In the genomic region with DNA sequence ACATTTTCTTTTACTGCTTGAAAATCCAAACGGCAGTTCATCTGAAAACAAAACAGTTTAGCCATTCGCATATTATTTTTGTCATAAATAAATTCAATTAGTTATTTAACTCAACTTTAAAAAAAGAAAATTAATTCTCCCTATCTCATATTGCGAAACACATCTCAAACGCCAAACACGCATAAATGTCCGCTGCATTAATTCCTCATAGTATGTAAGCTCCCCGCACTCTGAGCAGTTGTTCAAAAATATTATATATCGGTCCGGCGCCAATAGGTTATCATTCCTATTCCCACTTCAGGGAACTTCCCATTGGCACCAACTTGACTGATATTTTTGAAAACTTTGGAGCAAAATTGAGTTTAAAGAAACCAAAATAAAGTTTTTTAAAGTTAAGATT, we compare ENCODE assay signal across 4 worm cellular contexts.
TF ChIP-seq lines count a peak whose summit lies in the region.

No protein-coding gene starts in this region.

TF ChIP-seq in whole organism, L1 larva, 84 proteins besides CTCF, POLR2A, EP300 and RAD21 (continued from another document and continues in another):
- TF ChIP-seq C16A3.4 (tag; optimal IDR thresholded peaks at IDR 0.05; lab: Kevin White, UChicago) (no peak), ztf-11 (tag; optimal IDR thresholded peaks at IDR 0.05; lab: Kevin White, UChicago) (no peak), unc-62 (GFP tag; optimal IDR thresholded peaks at IDR 0.05; lab: Kevin White, UChicago) (no peak), egl-13 (tag; optimal IDR thresholded peaks at IDR 0.05; lab: Kevin White, UChicago) (peak; percentile 90), alr-1 (tag; optimal IDR thresholded peaks at IDR 0.05; lab: Kevin White, UChicago; ENCODE audit: borderline replicate concordance) (no peak), hlh-17 (GFP tag; optimal IDR thresholded peaks at IDR 0.05; lab: Kevin White, UChicago; ENCODE audit: borderline replicate concordance) (no peak), ces-1 (GFP tag; optimal IDR thresholded peaks at IDR 0.05; lab: Kevin White, UChicago) (no peak), isw-1 (GFP tag; IDR thresholded peaks at IDR 0.05; lab: Robert Waterston, UW) (no peak), fkh-8 (tag; optimal IDR thresholded peaks at IDR 0.05; lab: Kevin White, UChicago) (peak; percentile 61), nhr-90 (tag; optimal IDR thresholded peaks at IDR 0.05; lab: Kevin White, UChicago; ENCODE audit: poor library complexity) (no peak), elt-2 (tag; optimal IDR thresholded peaks at IDR 0.05; lab: Kevin White, UChicago) (no peak), ceh-63 (GFP tag; optimal IDR thresholded peaks at IDR 0.05; lab: Kevin White, UChicago) (no peak), snu-23 (GFP tag; optimal IDR thresholded peaks at IDR 0.05; lab: Kevin White, UChicago) (peak; percentile 29), mab-9 (GFP tag; IDR thresholded peaks at IDR 0.05; lab: Robert Waterston, UW) (no peak), hlh-4 (tag; optimal IDR thresholded peaks at IDR 0.05; lab: Kevin White, UChicago) (no peak), efl-3 (GFP tag; optimal IDR thresholded peaks at IDR 0.05; lab: Kevin White, UChicago) (no peak), ceh-88 (GFP tag; IDR thresholded peaks at IDR 0.05; lab: Robert Waterston, UW) (no peak), nhr-77 (tag; optimal IDR thresholded peaks at IDR 0.05; lab: Kevin White, UChicago) (no peak), pqm-1 (tag; optimal IDR thresholded peaks at IDR 0.05; lab: Kevin White, UChicago) (no peak), skn-1 (tag; optimal IDR thresholded peaks at IDR 0.05; lab: Kevin White, UChicago) (peak; percentile 36), nhr-47 (tag; optimal IDR thresholded peaks at IDR 0.05; lab: Kevin White, UChicago) (peak; percentile 76), irx-1 (tag; optimal IDR thresholded peaks at IDR 0.05; lab: Kevin White, UChicago) (no peak), tbx-2 (tag; optimal IDR thresholded peaks at IDR 0.05; lab: Kevin White, UChicago) (peak; percentile 29), hpl-2 (GFP tag; optimal IDR thresholded peaks at IDR 0.05; lab: Kevin White, UChicago) (no peak), nhr-237 (tag; optimal IDR thresholded peaks at IDR 0.05; lab: Kevin White, UChicago) (no peak), mef-2 (tag; optimal IDR thresholded peaks at IDR 0.05; lab: Kevin White, UChicago) (no peak), nhr-19 (GFP tag; conservative IDR thresholded peaks at IDR 0.05; lab: Robert Waterston, UW) (peak; percentile 20), unc-86 (tag; optimal IDR thresholded peaks at IDR 0.05; lab: Kevin White, UChicago) (peak; percentile 42), sox-4 (tag; optimal IDR thresholded peaks at IDR 0.05; lab: Kevin White, UChicago) (peak; percentile 64), xbp-1 (tag; optimal IDR thresholded peaks at IDR 0.05; lab: Kevin White, UChicago) (peak; percentile 27), aly-2 (tag; optimal IDR thresholded peaks at IDR 0.05; lab: Kevin White, UChicago) (no peak), blmp-1 (tag; optimal IDR thresholded peaks at IDR 0.05; lab: Kevin White, UChicago) (no peak), unc-30 (tag; optimal IDR thresholded peaks at IDR 0.05; lab: Kevin White, UChicago) (no peak)

TF ChIP-seq in whole organism, L2 larva, 48 proteins besides CTCF, POLR2A, EP300 and RAD21 (continued from another document):
- TF ChIP-seq nhr-23 (tag; optimal IDR thresholded peaks at IDR 0.05; lab: Kevin White, UChicago) (no peak), lin-11 (tag; optimal IDR thresholded peaks at IDR 0.05; lab: Kevin White, UChicago) (no peak), nhr-12 (tag; optimal IDR thresholded peaks at IDR 0.05; lab: Kevin White, UChicago) (no peak), ZK546.5 (tag; optimal IDR thresholded peaks at IDR 0.05; lab: Kevin White, UChicago) (no peak), crh-2 (tag; optimal IDR thresholded peaks at IDR 0.05; lab: Kevin White, UChicago) (no peak), nhr-237 (tag; optimal IDR thresholded peaks at IDR 0.05; lab: Kevin White, UChicago) (no peak), sem-4 (tag; optimal IDR thresholded peaks at IDR 0.05; lab: Kevin White, UChicago) (no peak), egl-27 (tag; optimal IDR thresholded peaks at IDR 0.05; lab: Kevin White, UChicago) (no peak), unc-39 (tag; optimal IDR thresholded peaks at IDR 0.05; lab: Kevin White, UChicago) (no peak), nhr-11 (tag; optimal IDR thresholded peaks at IDR 0.05; lab: Kevin White, UChicago) (no peak), ztf-4 (tag; optimal IDR thresholded peaks at IDR 0.05; lab: Kevin White, UChicago) (no peak), nhr-10 (tag; optimal IDR thresholded peaks at IDR 0.05; lab: Kevin White, UChicago) (no peak), nhr-6 (tag; optimal IDR thresholded peaks at IDR 0.05; lab: Kevin White, UChicago) (peak; percentile 55), aly-2 (tag; optimal IDR thresholded peaks at IDR 0.05; lab: Kevin White, UChicago) (no peak), blmp-1 (tag; optimal IDR thresholded peaks at IDR 0.05; lab: Kevin White, UChicago; ENCODE audit: insufficient read depth) (no peak), unc-62 (GFP tag; optimal IDR thresholded peaks at IDR 0.05; lab: Kevin White, UChicago) (no peak), alr-1 (tag; optimal IDR thresholded peaks at IDR 0.05; lab: Kevin White, UChicago) (no peak), lin-39 (tag; optimal IDR thresholded peaks at IDR 0.05; lab: Kevin White, UChicago) (no peak), skn-1 (tag; optimal IDR thresholded peaks at IDR 0.05; lab: Kevin White, UChicago) (no peak), lin-13 (GFP tag; optimal IDR thresholded peaks at IDR 0.05; lab: Kevin White, UChicago) (peak; percentile 4), lsy-2 (tag; optimal IDR thresholded peaks at IDR 0.05; lab: Kevin White, UChicago) (peak; percentile 28 to 54), ama-1 (optimal IDR thresholded peaks at IDR 0.05; lab: Kevin White, UChicago) (no peak), mbf-1 (tag; optimal IDR thresholded peaks at IDR 0.05; lab: Kevin White, UChicago) (no peak), unc-55 (GFP tag; optimal IDR thresholded peaks at IDR 0.05; lab: Kevin White, UChicago) (peak; percentile 88), dmd-4 (tag; optimal IDR thresholded peaks at IDR 0.05; lab: Kevin White, UChicago) (no peak), nhr-129 (tag; optimal IDR thresholded peaks at IDR 0.05; lab: Kevin White, UChicago) (no peak), R02D3.7 (tag; optimal IDR thresholded peaks at IDR 0.05; lab: Kevin White, UChicago) (no peak), ztf-11 (tag; optimal IDR thresholded peaks at IDR 0.05; lab: Kevin White, UChicago) (no peak), nhr-77 (tag; optimal IDR thresholded peaks at IDR 0.05; lab: Kevin White, UChicago) (no peak), elt-3 (tag; optimal IDR thresholded peaks at IDR 0.05; lab: Kevin White, UChicago) (no peak)

TF ChIP-seq in whole organism, L3 larva, 47 proteins besides CTCF, POLR2A, EP300 and RAD21 (continued from another document):
- TF ChIP-seq nhr-25 (tag; optimal IDR thresholded peaks at IDR 0.05; lab: Kevin White, UChicago) (no peak), elt-3 (tag; optimal IDR thresholded peaks at IDR 0.05; lab: Kevin White, UChicago) (no peak)
TF ChIP-seq in whole organism, L3 larva: peak in this region for 3.

TF ChIP-seq in whole organism, young adult, 124 proteins besides CTCF, POLR2A, EP300 and RAD21 (continued from another document):
- TF ChIP-seq somi-1 (GFP tag; optimal IDR thresholded peaks at IDR 0.05; lab: Kevin White, UChicago) (no peak), mcd-1 (GFP tag; IDR thresholded peaks at IDR 0.05; lab: Robert Waterston, UW) (no peak)
TF ChIP-seq in whole organism, young adult: peak in this region for 9.
